Worm (Caenorhabditis elegans) whole organism, L3 larva: Measurements from ENCODE around the gene K08D8.7.

ENCODE experiments used
- R02D3.7 ChIP-seq: fragments of 150-350 bp; optimal IDR thresholded peaks from 2 replicates; lab custom pipeline; 2014; ENCODE audit warnings: missing biosample characterization, missing genetic modification characterization
- ZK546.5 ChIP-seq: sonication (generic microtip); optimal IDR thresholded peaks from 2 replicates; lab custom pipeline; 2017; ENCODE audit warnings: missing biosample characterization, missing genetic modification characterization
- aly-2 ChIP-seq: fragments of 150-350 bp; optimal IDR thresholded peaks from 2 replicates; lab custom pipeline; 2014; ENCODE audit warnings: missing biosample characterization, missing genetic modification characterization
- ama-1 ChIP-seq: fragments of 150-350 bp; optimal IDR thresholded peaks from 2 replicates; lab custom pipeline; 2018
- ceh-16 ChIP-seq: sonication (generic microtip); optimal IDR thresholded peaks from 2 replicates; lab custom pipeline; 2017; ENCODE audit warnings: missing biosample characterization, missing genetic modification characterization
- ceh-28 ChIP-seq: fragments of 150-350 bp; optimal IDR thresholded peaks from 2 replicates; lab custom pipeline; 2014; ENCODE audit warnings: missing biosample characterization, missing genetic modification reagents, missing genetic modification characterization
- ceh-9 ChIP-seq: sonication (generic microtip); optimal IDR thresholded peaks from 2 replicates; lab custom pipeline; 2018; ENCODE audit warnings: missing biosample characterization, missing genetic modification characterization
- egl-27 ChIP-seq: sonication (generic microtip); optimal IDR thresholded peaks from 4 replicates; lab custom pipeline; 2017; ENCODE audit warnings: missing biosample characterization, missing genetic modification reagents, missing genetic modification characterization
- egl-5 ChIP-seq: fragments of 150-350 bp; optimal IDR thresholded peaks from 2 replicates; lab custom pipeline; 2017; ENCODE audit warnings: missing biosample characterization, missing genetic modification reagents, missing genetic modification characterization, inconsistent platforms
- elt-2 ChIP-seq: sonication (generic microtip); optimal IDR thresholded peaks from 2 replicates; lab custom pipeline; 2016; ENCODE audit warnings: missing genetic modification reagents, mild to moderate bottlenecking, missing genetic modification characterization, missing compliant biosample characterization
- eor-1 ChIP-seq, 2 experiments: fragments of 150-350 bp; optimal IDR thresholded peaks; 2 replicates each; lab custom pipeline; 2014 to 2018; ENCODE audit warnings: missing biosample characterization in 2 of 2, missing genetic modification characterization in 2 of 2
- fkh-10 ChIP-seq: sonication (generic microtip); optimal IDR thresholded peaks from 2 replicates; lab custom pipeline; 2017; ENCODE audit warnings: missing biosample characterization, missing genetic modification reagents, missing genetic modification characterization
- fkh-2 ChIP-seq: fragments of 150-350 bp; optimal IDR thresholded peaks from 2 replicates; lab custom pipeline; 2014; ENCODE audit warnings: missing biosample characterization, missing genetic modification reagents, missing genetic modification characterization
- fos-1 ChIP-seq: fragments of 150-350 bp; optimal IDR thresholded peaks from 2 replicates; lab custom pipeline; 2014; ENCODE audit warnings: missing biosample characterization, missing genetic modification characterization
- hmg-11 ChIP-seq: sonication (generic microtip); optimal IDR thresholded peaks from 2 replicates; lab custom pipeline; 2016; ENCODE audit warnings: missing genetic modification characterization, missing compliant biosample characterization
- jun-1 ChIP-seq: fragments of 150-350 bp; optimal IDR thresholded peaks from 2 replicates; lab custom pipeline; 2014; ENCODE audit warnings: missing biosample characterization, missing genetic modification reagents, missing genetic modification characterization
- lin-15B ChIP-seq: fragments of 150-350 bp; optimal IDR thresholded peaks from 2 replicates; lab custom pipeline; 2014; ENCODE audit warnings: missing biosample characterization, missing genetic modification characterization
- lsy-12 ChIP-seq: sonication (generic microtip); optimal IDR thresholded peaks from 2 replicates; lab custom pipeline; 2016; ENCODE audit warnings: mild to moderate bottlenecking, missing genetic modification characterization, missing compliant biosample characterization
- mml-1 ChIP-seq: fragments of 150-350 bp; sonication (generic microtip); optimal IDR thresholded peaks from 3 replicates; lab custom pipeline; 2014; ENCODE audit warnings: missing biosample characterization, missing genetic modification characterization
- nfya-1 ChIP-seq: sonication (generic microtip); optimal IDR thresholded peaks from 2 replicates; lab custom pipeline; 2017; ENCODE audit warnings: missing genetic modification characterization, mild to moderate bottlenecking, missing compliant biosample characterization, antibody characterized with exemption, moderate library complexity; ENCODE audit not compliant: insufficient read depth
- nhr-11 ChIP-seq: fragments of 150-350 bp; optimal IDR thresholded peaks from 2 replicates; lab custom pipeline; 2014; ENCODE audit warnings: missing biosample characterization, missing genetic modification characterization
- nhr-25 ChIP-seq: sonication (generic microtip); optimal IDR thresholded peaks from 2 replicates; lab custom pipeline; 2017; ENCODE audit warnings: missing biosample characterization, missing genetic modification characterization
- nhr-43 ChIP-seq: sonication (generic microtip); optimal IDR thresholded peaks from 2 replicates; lab custom pipeline; 2016; ENCODE audit warnings: mild to moderate bottlenecking, missing genetic modification characterization, missing compliant biosample characterization; ENCODE audit not compliant: poor library complexity, severe bottlenecking
- nhr-67 ChIP-seq: fragments of 150-350 bp; optimal IDR thresholded peaks from 2 replicates; lab custom pipeline; 2014; ENCODE audit warnings: missing biosample characterization, missing genetic modification characterization
- nhr-77 ChIP-seq: fragments of 150-350 bp; optimal IDR thresholded peaks from 2 replicates; lab custom pipeline; 2014; ENCODE audit warnings: missing biosample characterization, missing genetic modification characterization
- pqm-1 ChIP-seq: fragments of 150-350 bp; optimal IDR thresholded peaks from 2 replicates; lab custom pipeline; 2017; ENCODE audit warnings: missing biosample characterization, missing genetic modification characterization, inconsistent platforms
- skn-1 ChIP-seq: fragments of 150-350 bp; optimal IDR thresholded peaks from 2 replicates; lab custom pipeline; 2014; ENCODE audit warnings: missing biosample characterization, missing genetic modification characterization
- snpc-4 ChIP-seq: fragments of 150-350 bp; optimal IDR thresholded peaks from 2 replicates; lab custom pipeline; 2014; ENCODE audit warnings: missing biosample characterization, missing genetic modification characterization
- unc-39 ChIP-seq: sonication (generic microtip); optimal IDR thresholded peaks from 4 replicates; lab custom pipeline; 2017; ENCODE audit warnings: missing biosample characterization, missing genetic modification characterization
- zag-1 ChIP-seq: fragments of 150-350 bp; optimal IDR thresholded peaks from 2 replicates; lab custom pipeline; 2014; ENCODE audit warnings: missing biosample characterization, missing genetic modification characterization

The K08D8.7 gene

ce11 chrIV:12936221-12936776 is 39.7 kb downstream of the K08D8.7 start, which contains the start of the genes cld-1 and dod-21:
TSS of gene cld-1 (minus strand) at chrIV:12936271.
TSS of gene dod-21 (plus strand) at chrIV:12936738.
- TF ChIP-seq nfya-1 (tag; lab: Kevin White, UChicago): peak; percentile 8
- TF ChIP-seq lsy-12 (tag; lab: Kevin White, UChicago): no peak
- peak; percentile 49 for TF ChIP-seq pqm-1 (tag; lab: Kevin White, UChicago)
- TF ChIP-seq ama-1 (lab: Kevin White, UChicago): no peak
- peak; percentile 98 for TF ChIP-seq elt-2 (tag; lab: Kevin White, UChicago)

DNA sequence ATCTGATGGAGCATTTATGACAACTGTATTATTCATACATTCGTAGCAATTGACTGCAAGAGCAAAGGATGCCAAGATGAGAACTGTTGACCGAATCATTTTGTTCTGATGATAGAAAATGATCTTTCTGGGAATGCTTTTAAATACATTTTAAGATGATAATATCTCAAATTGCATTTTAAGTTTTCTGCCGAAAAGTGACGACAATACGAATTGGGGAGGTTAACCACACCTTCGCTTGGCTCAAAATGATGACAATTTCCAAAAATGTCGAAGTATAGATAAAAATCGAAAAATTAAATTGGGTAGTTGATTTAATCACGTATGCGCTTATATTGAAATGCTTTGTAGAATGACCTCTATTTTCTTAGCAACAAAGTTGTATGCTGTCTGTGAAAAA is 44.6 kb downstream of the K08D8.7 start, which contains the start of gene dod-24:
dod-24 (minus strand) TSS at position 101 of the 400 bp plus-strand sequence.
- no peak for TF ChIP-seq nhr-43 (tag; lab: Kevin White, UChicago)
- peak; percentile 5 for TF ChIP-seq elt-2 (tag; lab: Kevin White, UChicago)
- TF ChIP-seq, all 47 proteins: peak for 1

- TF ChIP-seq R02D3.7 (tag; lab: Kevin White, UChicago) (no peak), fkh-2 (no peak), nhr-25 (tag; lab: Kevin White, UChicago) (no peak), nhr-77 (tag; lab: Kevin White, UChicago) (no peak), nhr-11 (tag; lab: Kevin White, UChicago) (no peak), skn-1 (no peak), ZK546.5 (tag; lab: Kevin White, UChicago) (no peak), zag-1 (tag; lab: Kevin White, UChicago) (no peak), unc-39 (tag; lab: Kevin White, UChicago) (no peak), hmg-11 (tag; lab: Kevin White, UChicago) (no peak), egl-5 (tag; lab: Kevin White, UChicago) (no peak), snpc-4 (tag; lab: Kevin White, UChicago) (no peak), egl-27 (tag; lab: Kevin White, UChicago) (no peak), ceh-16 (tag; lab: Kevin White, UChicago) (no peak), fos-1 (tag; lab: Kevin White, UChicago) (no peak), mml-1 (no peak), fkh-10 (GFP tag; lab: Kevin White, UChicago) (no peak), nhr-67 (tag; lab: Kevin White, UChicago) (no peak)
Observed at ce11 chrIV:12942633-12943032, 46.0 kb downstream of the K08D8.7 start, which contains the start of gene dct-19. TSS of gene dct-19 (plus strand) at chrIV:12942933.

ce11 chrIV:12946488-12946887 is 49.9 kb downstream of the K08D8.7 start, which contains the start of gene F55G11.1:
TSS of gene F55G11.1 (minus strand) at chrIV:12946588.
- TF ChIP-seq eor-1 (tag; optimal IDR thresholded peaks at IDR 0.05; lab: Kevin White, UChicago) (no peak), lin-15B (tag; lab: Kevin White, UChicago) (no peak), jun-1 (tag; lab: Kevin White, UChicago) (no peak), zag-1 (tag; lab: Kevin White, UChicago) (no peak), ceh-9 (tag; lab: Kevin White, UChicago) (no peak), ceh-28 (no peak), elt-2 (tag; lab: Kevin White, UChicago) (no peak), aly-2 (tag; lab: Kevin White, UChicago) (no peak), nhr-43 (tag; lab: Kevin White, UChicago) (no peak)
- TF ChIP-seq, all 47 proteins: peak for 0
